Fruit fly (Drosophila melanogaster) whole organism, wandering third instar larva: ENCODE data around the gene Rpp21.

ENCODE experiments used
- Abd-B ChIP-seq: fragments of >200 bp; optimal IDR thresholded peaks from 2 replicates; lab custom pipeline; 2017; ENCODE audit warnings: missing biosample characterization, missing genetic modification characterization
- Dfd ChIP-seq: fragments of >200 bp; optimal IDR thresholded peaks from 2 replicates; lab custom pipeline; 2017; ENCODE audit warnings: missing biosample characterization, missing genetic modification characterization
- Dif ChIP-seq: fragments of 200-275, 200-300 bp; sonication (Bioruptor generic); optimal IDR thresholded peaks from 2 replicates; lab custom pipeline; 2018; ENCODE audit warnings: missing biosample characterization, missing genetic modification characterization; ENCODE audit not compliant: partially characterized antibody
- GATAd ChIP-seq: sonication (Bioruptor generic); optimal IDR thresholded peaks from 2 replicates; lab custom pipeline; 2016; ENCODE audit warnings: missing biosample characterization, missing genetic modification characterization
- HLH106 ChIP-seq: fragments of 200-800 bp; optimal IDR thresholded peaks from 3 replicates; lab custom pipeline; 2019; ENCODE audit warnings: missing biosample characterization, mild to moderate bottlenecking, missing genetic modification characterization, moderate library complexity
- Hnf4 ChIP-seq: fragments of 200-800 bp; sonication (Bioruptor generic); optimal IDR thresholded peaks from 2 replicates; lab custom pipeline; 2016; ENCODE audit warnings: missing biosample characterization, mild to moderate bottlenecking, missing genetic modification characterization
- Hr83 ChIP-seq: fragments of 200-300 bp; sonication (Bioruptor generic); optimal IDR thresholded peaks from 2 replicates; lab custom pipeline; 2016; ENCODE audit warnings: missing biosample characterization, mild to moderate bottlenecking, missing genetic modification characterization, moderate library complexity; ENCODE audit not compliant: poor library complexity, severe bottlenecking
- Jra ChIP-seq: sonication (Bioruptor generic); optimal IDR thresholded peaks from 2 replicates; lab custom pipeline; 2016; ENCODE audit warnings: missing biosample characterization, missing genetic modification characterization
- Mio ChIP-seq: sonication (Bioruptor generic); optimal IDR thresholded peaks from 2 replicates; lab custom pipeline; 2016; ENCODE audit warnings: missing biosample characterization, missing genetic modification characterization
- Myc ChIP-seq: fragments of >200 bp; optimal IDR thresholded peaks from 2 replicates; lab custom pipeline; 2017
- N ChIP-seq: fragments of >200 bp; optimal IDR thresholded peaks from 2 replicates; lab custom pipeline; 2018; ENCODE audit warnings: missing biosample characterization, missing external identifiers, missing genetic modification characterization
- OdsH ChIP-seq: fragments of 200-800 bp; sonication (Bioruptor generic); optimal IDR thresholded peaks from 2 replicates; lab custom pipeline; 2016; ENCODE audit warnings: missing biosample characterization, mild to moderate bottlenecking, missing genetic modification characterization
- Rel ChIP-seq, 2 experiments: fragments of 200-800 bp; sonication (Bioruptor generic) in 1 of 2; optimal IDR thresholded peaks; 2 replicates in 1 of 2; 3 replicates in 1 of 2; lab custom pipeline; 2016 to 2019; ENCODE audit warnings: mild to moderate bottlenecking in 2 of 2, missing biosample characterization in 2 of 2, missing genetic modification characterization in 2 of 2, moderate library complexity in 1 of 2
- Sp1 ChIP-seq: fragments of 200-800 bp; sonication (Bioruptor generic); optimal IDR thresholded peaks from 3 replicates; lab custom pipeline; 2019; ENCODE audit warnings: missing biosample characterization, mild to moderate bottlenecking, missing genetic modification characterization, moderate library complexity
- Vsx2 ChIP-seq: fragments of 200-300, 225-300 bp; sonication (Bioruptor generic); optimal IDR thresholded peaks from 2 replicates; lab custom pipeline; 2018; ENCODE audit warnings: missing biosample characterization, missing genetic modification characterization; ENCODE audit not compliant: partially characterized antibody
- br ChIP-seq: fragments of 200-800 bp; sonication (Bioruptor generic); optimal IDR thresholded peaks from 2 replicates; lab custom pipeline; 2016; ENCODE audit warnings: missing biosample characterization, missing genetic modification characterization
- dmrt93B ChIP-seq: fragments of 200-800 bp; sonication (Bioruptor generic); optimal IDR thresholded peaks from 2 replicates; lab custom pipeline; 2018; ENCODE audit warnings: missing biosample characterization, mild to moderate bottlenecking, missing genetic modification characterization
- ey ChIP-seq: fragments of 200-800 bp; sonication (Bioruptor generic); optimal IDR thresholded peaks from 2 replicates; lab custom pipeline; 2016; ENCODE audit warnings: missing biosample characterization, missing genetic modification characterization
- foxo ChIP-seq, 2 experiments: fragments of 200-800 bp; sonication (Bioruptor generic); optimal IDR thresholded peaks; 2 replicates in 1 of 2; 3 replicates in 1 of 2; lab custom pipeline; 2016 to 2017; ENCODE audit warnings: missing biosample characterization in 2 of 2, missing genetic modification characterization in 2 of 2
- fru ChIP-seq: fragments of 200-800 bp; sonication (Bioruptor generic); optimal IDR thresholded peaks from 3 replicates; lab custom pipeline; 2016; ENCODE audit warnings: missing biosample characterization, mild to moderate bottlenecking, missing genetic modification characterization
- h ChIP-seq: fragments of 200-800 bp; sonication (Bioruptor generic); optimal IDR thresholded peaks from 3 replicates; lab custom pipeline; 2016; ENCODE audit warnings: missing biosample characterization, mild to moderate bottlenecking, missing genetic modification characterization
- lola ChIP-seq: fragments of >200 bp; optimal IDR thresholded peaks from 2 replicates; lab custom pipeline; 2017; ENCODE audit warnings: missing biosample characterization, missing genetic modification characterization
- pan ChIP-seq: fragments of >200 bp; optimal IDR thresholded peaks from 2 replicates; lab custom pipeline; 2017
- psq ChIP-seq: fragments of 200-800 bp; sonication (Bioruptor generic); optimal IDR thresholded peaks from 3 replicates; lab custom pipeline; 2017; ENCODE audit warnings: missing biosample characterization, mild to moderate bottlenecking, missing genetic modification characterization, moderate library complexity
- rgr ChIP-seq: fragments of 200-800 bp; sonication (Bioruptor generic); optimal IDR thresholded peaks from 3 replicates; lab custom pipeline; 2016; ENCODE audit warnings: missing biosample characterization, mild to moderate bottlenecking, missing genetic modification characterization
- sage ChIP-seq: fragments of 200-800 bp; sonication (Bioruptor generic); optimal IDR thresholded peaks from 2 replicates; lab custom pipeline; 2016; ENCODE audit warnings: missing biosample characterization, mild to moderate bottlenecking, missing genetic modification characterization
- sv ChIP-seq: fragments of 200-800 bp; sonication (Bioruptor generic); optimal IDR thresholded peaks from 3 replicates; lab custom pipeline; 2016; ENCODE audit warnings: missing biosample characterization, missing genetic modification characterization
- usp ChIP-seq: fragments of >200 bp; optimal IDR thresholded peaks from 2 replicates; lab custom pipeline; 2017; ENCODE audit warnings: missing biosample characterization, missing genetic modification characterization
- woc ChIP-seq: sonication (Bioruptor generic); optimal IDR thresholded peaks from 2 replicates; lab custom pipeline; 2016; ENCODE audit warnings: missing biosample characterization, mild to moderate bottlenecking, missing genetic modification characterization

Rpp21 gene

DNA sequence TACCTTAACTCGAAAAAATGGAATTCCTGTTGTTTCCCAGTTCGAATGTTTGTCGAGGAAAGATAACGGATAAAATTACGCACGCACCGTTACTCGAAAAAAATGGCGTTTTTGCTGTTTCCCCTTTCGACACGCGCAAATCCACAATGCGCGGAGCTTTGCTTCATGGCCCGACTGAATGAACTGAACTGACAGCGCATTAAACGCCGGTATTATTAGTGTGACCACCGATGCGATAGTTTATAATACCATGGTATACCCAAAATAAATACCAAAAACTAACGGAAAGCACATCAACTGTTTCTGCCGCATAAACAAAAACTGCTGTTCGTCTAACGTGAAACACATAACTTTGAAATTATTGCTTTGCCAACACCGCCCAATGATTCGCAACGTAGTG, 4.0 kb upstream of the Rpp21 start, which contains the start of the genes CG32814, CG11638 and CG3021:
CG32814 (minus strand) TSS at position 190 of the 400 bp plus-strand sequence.
CG11638 (minus strand) TSS at position 193 of the 400 bp plus-strand sequence.
CG3021 (plus strand) TSS at position 281 of the 400 bp plus-strand sequence.
- TF ChIP-seq rgr (GFP tag; lab: Kevin White, UChicago): peak; percentile 11
- TF ChIP-seq Rel (GFP tag; optimal IDR thresholded peaks at IDR 0.05; lab: Kevin White, UChicago): no peak
- peak; percentile 75 for TF ChIP-seq Rel (tag; optimal IDR thresholded peaks at IDR 0.05; lab: Kevin White, UChicago)
- TF ChIP-seq Abd-B: no peak

- no peak for TF ChIP-seq woc (GFP tag; lab: Kevin White, UChicago)
- no peak for TF ChIP-seq psq (GFP tag; lab: Kevin White, UChicago)
- no peak for TF ChIP-seq rgr (GFP tag; lab: Kevin White, UChicago)
- TF ChIP-seq Hnf4: no peak
- no peak for TF ChIP-seq Sp1 (GFP tag; lab: Kevin White, UChicago)
- no peak for TF ChIP-seq usp (GFP tag; lab: Kevin White, UChicago)
- TF ChIP-seq dmrt93B (GFP tag; lab: Kevin White, UChicago): no peak
- no peak for TF ChIP-seq Vsx2 (GFP tag; lab: Kevin White, UChicago)
- TF ChIP-seq, all 38 proteins: peak for 0
Observed at dm6 chrX:1031196-1031595, 638 bp downstream of the Rpp21 start, which contains the start of gene CG14630. Gene CG14630 (plus strand): TSS chrX:1031496.

DNA sequence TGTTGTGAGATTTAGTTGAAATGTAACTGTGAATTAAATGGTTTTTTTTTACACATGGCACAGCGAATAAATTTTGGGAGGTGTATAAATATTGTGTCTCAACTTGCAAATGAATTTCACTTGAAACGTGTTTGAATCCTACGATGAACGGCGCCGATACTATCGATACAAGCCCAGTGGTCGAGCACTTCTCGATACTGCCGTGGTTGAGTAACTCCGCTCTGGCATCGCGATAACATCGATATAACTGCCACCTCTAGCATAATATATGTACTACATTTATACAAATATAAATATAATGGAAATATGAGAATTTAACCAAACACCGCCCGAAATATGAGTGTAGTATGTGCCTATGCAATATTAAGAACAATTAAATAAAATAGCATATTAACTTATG, 2.5 kb downstream of the Rpp21 start:
- TF ChIP-seq rgr (GFP tag; lab: Kevin White, UChicago) (peak; percentile 47), h (GFP tag; lab: Kevin White, UChicago) (peak; percentile 33), Dif (GFP tag; lab: Kevin White, UChicago) (no peak), GATAd (GFP tag; lab: Kevin White, UChicago) (peak; percentile 21), Myc (lab: Kevin White, UChicago) (peak; percentile 8), lola (GFP tag; lab: Kevin White, UChicago) (no peak), sage (GFP tag; lab: Kevin White, UChicago) (no peak), HLH106 (tag; lab: Kevin White, UChicago) (peak; percentile 10), Vsx2 (GFP tag; lab: Kevin White, UChicago) (no peak), Mio (GFP tag; lab: Kevin White, UChicago) (no peak), foxo (GFP tag; optimal IDR thresholded peaks at IDR 0.05; lab: Kevin White, UChicago) (peak in 1 of 2 experiments; percentile 53), N (no peak), br (GFP tag; lab: Kevin White, UChicago) (peak; percentile 10), Abd-B (no peak), Hr83 (GFP tag; lab: Kevin White, UChicago) (peak; percentile 91), OdsH (GFP tag; lab: Kevin White, UChicago) (peak; percentile 7), Sp1 (GFP tag; lab: Kevin White, UChicago) (no peak), sv (no peak)

DNA sequence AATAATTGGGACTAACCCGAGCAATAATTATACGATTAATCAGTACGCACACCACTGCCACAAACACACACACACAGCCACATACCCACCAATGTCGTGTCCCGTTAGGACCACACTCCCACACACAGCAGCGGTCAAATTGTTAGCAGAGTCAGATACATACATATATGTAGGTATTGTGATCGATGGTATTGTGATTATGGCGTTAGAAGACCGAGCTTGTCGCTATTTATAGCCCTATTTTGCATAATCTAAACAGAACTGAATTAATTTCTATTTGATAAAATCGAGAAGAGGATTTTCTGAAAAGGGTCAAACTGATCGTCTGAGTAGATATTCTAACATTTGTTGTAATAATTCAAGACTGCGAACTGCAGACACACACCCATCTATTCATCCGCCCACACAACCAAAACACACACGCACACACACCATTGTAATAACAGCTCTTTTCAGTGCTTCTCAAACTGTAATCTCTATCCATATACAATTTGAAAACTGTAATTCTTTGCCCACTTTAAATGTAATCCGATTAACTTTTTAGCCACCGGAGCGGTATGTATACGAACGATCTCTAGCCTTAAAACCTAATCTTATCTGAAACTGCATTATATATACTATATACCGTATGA, 11.0 kb downstream of the Rpp21 start:
- TF ChIP-seq rgr (GFP tag; lab: Kevin White, UChicago) (peak; percentile 23), OdsH (GFP tag; lab: Kevin White, UChicago) (peak; percentile 40), fru (GFP tag; lab: Kevin White, UChicago) (peak; percentile 35), pan (lab: Kevin White, UChicago) (no peak), Dif (GFP tag; lab: Kevin White, UChicago) (no peak), Jra (peak; percentile 17), h (GFP tag; lab: Kevin White, UChicago) (peak; percentile 40), foxo (GFP tag; optimal IDR thresholded peaks at IDR 0.05; lab: Kevin White, UChicago) (peak in 1 of 2 experiments; percentile 52), GATAd (GFP tag; lab: Kevin White, UChicago) (no peak), sage (GFP tag; lab: Kevin White, UChicago) (no peak), ey (GFP tag; lab: Kevin White, UChicago) (peak; percentile 31), Myc (lab: Kevin White, UChicago) (peak; percentile 33)
- TF ChIP-seq, all 38 proteins: peak for 8

- no peak for TF ChIP-seq Hnf4
- no peak for TF ChIP-seq Dfd
- TF ChIP-seq foxo (GFP tag; optimal IDR thresholded peaks at IDR 0.05; lab: Kevin White, UChicago): no peak
- no peak for TF ChIP-seq HLH106 (tag; lab: Kevin White, UChicago)
- TF ChIP-seq ey (GFP tag; lab: Kevin White, UChicago): no peak
- TF ChIP-seq Abd-B: no peak
- TF ChIP-seq pan (lab: Kevin White, UChicago): no peak
- TF ChIP-seq woc (GFP tag; lab: Kevin White, UChicago): no peak
- TF ChIP-seq Dif (GFP tag; lab: Kevin White, UChicago): no peak
- TF ChIP-seq psq (GFP tag; lab: Kevin White, UChicago): no peak
- no peak for TF ChIP-seq usp (GFP tag; lab: Kevin White, UChicago)
Observed at dm6 chrX:1045924-1046323, 15.4 kb downstream of the Rpp21 start, which contains the start of gene CG42259. Gene CG42259 (plus strand): TSS chrX:1046224.
